Worm (Caenorhabditis elegans) whole organism, L1 larva: ENCODE measurements around the gene F22E5.13.

Experiments
- mep-1 ChIP-seq: fragments of 150-350 bp; optimal IDR thresholded peaks from 2 replicates; lab custom pipeline; 2014; ENCODE audit warnings: missing biosample characterization, missing genetic modification characterization
- sox-4 ChIP-seq: sonication (generic microtip); optimal IDR thresholded peaks from 2 replicates; lab custom pipeline; 2016; ENCODE audit warnings: missing genetic modification characterization, missing compliant biosample characterization
- unc-62 ChIP-seq: fragments of 150-350 bp; optimal IDR thresholded peaks from 2 replicates; lab custom pipeline; 2014; ENCODE audit warnings: missing biosample characterization, missing genetic modification reagents, missing genetic modification characterization
- zag-1 ChIP-seq: fragments of 150-350 bp; optimal IDR thresholded peaks from 2 replicates; lab custom pipeline; 2014; ENCODE audit warnings: missing biosample characterization, missing genetic modification characterization

ce11 chrII:2641777-2642176, 7.7 kb downstream of the F22E5.13 start, which contains the start of gene F22E5.7:
- TF ChIP-seq sox-4 (tag; lab: Kevin White, UChicago) (no peak), unc-62 (no peak), zag-1 (tag; lab: Kevin White, UChicago) (no peak), mep-1 (no peak)
